Worm (Caenorhabditis elegans) whole organism, L4 larva: Measurements from ENCODE around the gene fbxc-52.

Source experiments
- fos-1 ChIP-seq: fragments of 150-350 bp; optimal IDR thresholded peaks from 2 replicates; lab custom pipeline; 2014; ENCODE audit warnings: missing biosample characterization, missing genetic modification characterization
- lsy-2 ChIP-seq, 2 experiments: fragments of 150-350 bp in 1 of 2; sonication (generic microtip) in 1 of 2; optimal IDR thresholded peaks; 2 replicates each; lab custom pipeline; 2014 to 2017; ENCODE audit warnings: missing biosample characterization in 2 of 2, missing genetic modification characterization in 2 of 2
- nhr-237 ChIP-seq: sonication (generic microtip); optimal IDR thresholded peaks from 2 replicates; lab custom pipeline; 2017; ENCODE audit warnings: missing biosample characterization, missing genetic modification characterization
- nhr-25 ChIP-seq: sonication (generic microtip); optimal IDR thresholded peaks from 2 replicates; lab custom pipeline; 2017; ENCODE audit warnings: missing genetic modification characterization, mild to moderate bottlenecking, missing compliant biosample characterization, antibody characterized with exemption, moderate library complexity, borderline replicate concordance; ENCODE audit not compliant: insufficient read depth
- nhr-42 ChIP-seq: fragments of 200-800 bp; sonication (Bioruptor generic); IDR thresholded peaks from 2 replicates; pipeline ENCODE4 v1.3.6; 2022; ENCODE audit warnings: missing genetic modification characterization, missing compliant biosample characterization
- pha-4 ChIP-seq, 2 experiments: fragments of 150-350 bp in 1 of 2; fragments of 200-800 bp in 1 of 2; sonication (Bioruptor generic) in 1 of 2; IDR thresholded peaks in 1 of 2; optimal IDR thresholded peaks in 1 of 2; 2 replicates each; pipeline versions ENCODE4 v1.3.6 to Lab custom; 2014 to 2022; ENCODE audit warnings: missing genetic modification characterization in 2 of 2, missing genetic modification reagents in 2 of 2, missing biosample characterization in 1 of 2, missing compliant biosample characterization in 1 of 2
- rbr-2 ChIP-seq: sonication (generic microtip); optimal IDR thresholded peaks from 2 replicates; lab custom pipeline; 2016; ENCODE audit warnings: missing genotype, missing genetic modification characterization, missing compliant biosample characterization
- snpc-4 ChIP-seq: fragments of 150-350 bp; optimal IDR thresholded peaks from 2 replicates; lab custom pipeline; 2014; ENCODE audit warnings: missing biosample characterization, missing genetic modification characterization

DNA sequence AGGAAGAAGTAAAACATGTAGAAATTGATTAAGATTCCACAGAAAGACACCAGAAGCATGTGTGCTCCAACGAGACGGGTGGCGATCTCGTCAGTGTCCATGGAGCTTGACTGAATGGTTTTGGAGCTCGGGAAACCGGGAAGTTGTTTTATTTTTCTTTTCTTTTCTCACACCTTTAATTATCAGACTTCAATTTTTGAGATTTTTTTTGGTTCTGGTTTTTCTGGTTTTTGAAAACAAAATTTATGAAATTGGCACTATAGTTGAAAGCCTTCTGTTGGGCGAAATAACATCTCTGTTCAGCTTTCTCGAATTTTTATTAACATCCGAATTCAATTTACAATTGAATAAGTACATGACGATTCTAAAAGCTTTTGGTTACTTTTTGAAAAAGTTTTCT lies 17.5 kb upstream of the fbxc-52 start, which contains the start of gene srx-104:
- TF ChIP-seq pha-4 (GFP tag; IDR thresholded peaks at IDR 0.05; lab: Robert Waterston, UW): no peak
- no peak for TF ChIP-seq pha-4 (tag; optimal IDR thresholded peaks at IDR 0.05; lab: Kevin White, UChicago)
- no peak for TF ChIP-seq fos-1 (tag; lab: Kevin White, UChicago)
- TF ChIP-seq nhr-237 (tag; lab: Kevin White, UChicago): no peak
- TF ChIP-seq snpc-4: no peak
- TF ChIP-seq nhr-42: no peak
- no peak for TF ChIP-seq lsy-2 (tag; optimal IDR thresholded peaks at IDR 0.05; lab: Kevin White, UChicago)
- TF ChIP-seq nhr-25: no peak
- TF ChIP-seq rbr-2 (tag; lab: Kevin White, UChicago): no peak
